Fruit fly (Drosophila melanogaster) whole organism, prepupa: Measurements from ENCODE around the gene lsn.
A peak's percentile ranks its signal among the peaks of the same experiment; 100 is the strongest.

Source experiments
- Blimp-1 ChIP-seq: fragments of 200-800 bp; sonication (Bioruptor generic); optimal IDR thresholded peaks from 3 replicates; lab custom pipeline; 2017; ENCODE audit warnings: missing biosample characterization, missing genetic modification characterization, mild to moderate bottlenecking, moderate library complexity, missing genetic modification reagents
- CG10631 ChIP-seq: fragments of 200-800 bp; sonication (Bioruptor generic); optimal IDR thresholded peaks from 2 replicates; lab custom pipeline; 2016; ENCODE audit warnings: missing biosample characterization, missing genetic modification characterization
- CG11294 ChIP-seq: fragments of 200-800 bp; sonication (Bioruptor generic); IDR thresholded peaks from 2 replicates; pipeline ENCODE4 v1.3.6; 2022; ENCODE audit warnings: missing biosample characterization, missing genetic modification characterization
- CG11902 ChIP-seq: fragments of 200-800 bp; sonication (Bioruptor generic); optimal IDR thresholded peaks from 3 replicates; lab custom pipeline; 2016; ENCODE audit warnings: missing biosample characterization, missing genetic modification characterization
- CG15336 ChIP-seq: fragments of 200-800 bp; sonication (Bioruptor generic); IDR thresholded peaks from 2 replicates; pipeline ENCODE4 v1.3.6; 2022; ENCODE audit warnings: missing biosample characterization, missing genetic modification characterization
- CG1621 ChIP-seq: fragments of 200-800 bp; sonication (Bioruptor generic); optimal IDR thresholded peaks from 3 replicates; lab custom pipeline; 2018; ENCODE audit warnings: missing biosample characterization, mild to moderate bottlenecking, missing genetic modification characterization
- CG16779 ChIP-seq: fragments of 200-800 bp; sonication (Bioruptor generic); optimal IDR thresholded peaks from 3 replicates; lab custom pipeline; 2017; ENCODE audit warnings: missing biosample characterization, mild to moderate bottlenecking, missing genetic modification characterization
- CG3032 ChIP-seq: fragments of 200-800 bp; optimal IDR thresholded peaks from 2 replicates; lab custom pipeline; 2019; ENCODE audit warnings: missing biosample characterization, mild to moderate bottlenecking, missing genetic modification characterization, moderate library complexity
- CG31627 ChIP-seq: fragments of 200-800 bp; sonication (Bioruptor generic); optimal IDR thresholded peaks from 3 replicates; lab custom pipeline; 2016; ENCODE audit warnings: missing biosample characterization, missing genetic modification characterization
- CG32006 ChIP-seq: fragments of 200-800 bp; sonication (Bioruptor generic); optimal IDR thresholded peaks from 3 replicates; lab custom pipeline; 2017; ENCODE audit warnings: missing biosample characterization, mild to moderate bottlenecking, missing genetic modification characterization
- CG34406 ChIP-seq: fragments of 200-800 bp; sonication (Bioruptor generic); optimal IDR thresholded peaks from 3 replicates; lab custom pipeline; 2016; ENCODE audit warnings: missing biosample characterization, missing genetic modification characterization
- CG3919 ChIP-seq: fragments of 200-800 bp; sonication (Bioruptor generic); optimal IDR thresholded peaks from 3 replicates; lab custom pipeline; 2016; ENCODE audit warnings: missing biosample characterization, missing genetic modification characterization
- CG4318 ChIP-seq: fragments of 200-800 bp; sonication (Bioruptor generic); optimal IDR thresholded peaks from 3 replicates; lab custom pipeline; 2017; ENCODE audit warnings: missing biosample characterization, mild to moderate bottlenecking, missing genetic modification characterization
- CG6808 ChIP-seq: fragments of 200-800 bp; sonication (Bioruptor generic); optimal IDR thresholded peaks from 3 replicates; lab custom pipeline; 2017; ENCODE audit warnings: missing biosample characterization, missing genetic modification characterization, mild to moderate bottlenecking, moderate library complexity, missing genetic modification reagents
- CG7368 ChIP-seq: fragments of 200-800 bp; sonication (Bioruptor generic); optimal IDR thresholded peaks from 3 replicates; lab custom pipeline; 2016; ENCODE audit warnings: missing biosample characterization, missing genetic modification characterization
- CG8119 ChIP-seq: fragments of 200-800 bp; sonication (Bioruptor generic); IDR thresholded peaks from 3 replicates; pipeline ENCODE4 v1.3.6; 2022; ENCODE audit warnings: missing biosample characterization, missing genetic modification characterization
- CG8632 ChIP-seq: fragments of 200-800 bp; sonication (Bioruptor generic); optimal IDR thresholded peaks from 3 replicates; lab custom pipeline; 2016; ENCODE audit warnings: missing biosample characterization, missing genetic modification characterization
- CG9139 ChIP-seq: fragments of 200-800 bp; sonication (Bioruptor generic); optimal IDR thresholded peaks from 3 replicates; lab custom pipeline; 2017; ENCODE audit warnings: missing biosample characterization, mild to moderate bottlenecking, missing genetic modification characterization
- Eip75B ChIP-seq: fragments of 200-800 bp; sonication (Bioruptor generic); optimal IDR thresholded peaks from 3 replicates; lab custom pipeline; 2016; ENCODE audit warnings: missing biosample characterization, missing genetic modification characterization
- Eip78C ChIP-seq: fragments of 200-800 bp; sonication (Bioruptor generic); peaks from one replicate; lab custom pipeline; 2016; ENCODE audit warnings: missing biosample characterization, missing genetic modification characterization
- Ets21C ChIP-seq: fragments of 200-800 bp; sonication (Bioruptor generic); optimal IDR thresholded peaks from 3 replicates; lab custom pipeline; 2016; ENCODE audit warnings: missing biosample characterization, missing genetic modification characterization
- Ets96B ChIP-seq: fragments of 200-800 bp; optimal IDR thresholded peaks from 2 replicates; lab custom pipeline; 2019; ENCODE audit warnings: missing biosample characterization, mild to moderate bottlenecking, missing genetic modification characterization, moderate library complexity
- Gug ChIP-seq: fragments of 200-800 bp; sonication (Bioruptor generic); IDR thresholded peaks from 2 replicates; pipeline ENCODE4 v1.3.6; 2022; ENCODE audit warnings: missing biosample characterization, missing genetic modification characterization
- Hr38 ChIP-seq: sonication (Bioruptor generic); optimal IDR thresholded peaks from 2 replicates; lab custom pipeline; 2016; ENCODE audit warnings: missing biosample characterization, missing genetic modification characterization
- Hr39 ChIP-seq: fragments of 200-800 bp; sonication (Bioruptor generic); optimal IDR thresholded peaks from 2 replicates; lab custom pipeline; 2016; ENCODE audit warnings: missing biosample characterization, missing genetic modification characterization
- Hr4 ChIP-seq: fragments of 200-800 bp; sonication (Bioruptor generic); optimal IDR thresholded peaks from 3 replicates; lab custom pipeline; 2016; ENCODE audit warnings: missing biosample characterization, missing genetic modification characterization
- Lpt ChIP-seq: fragments of 200-800 bp; sonication (Bioruptor generic); optimal IDR thresholded peaks from 3 replicates; lab custom pipeline; 2016; ENCODE audit warnings: missing biosample characterization, missing genetic modification characterization
- Met ChIP-seq: fragments of 200-800 bp; sonication (Bioruptor generic); optimal IDR thresholded peaks from 3 replicates; lab custom pipeline; 2016; ENCODE audit warnings: missing biosample characterization, missing genetic modification characterization
- OdsH ChIP-seq: fragments of 200-800 bp; sonication (Bioruptor generic); optimal IDR thresholded peaks from 3 replicates; lab custom pipeline; 2016; ENCODE audit warnings: missing biosample characterization, missing genetic modification characterization
- Sox14 ChIP-seq: fragments of 200-800 bp; sonication (Bioruptor generic); optimal IDR thresholded peaks from 3 replicates; lab custom pipeline; 2016; ENCODE audit warnings: missing biosample characterization, missing genetic modification characterization
- Sox15 ChIP-seq: fragments of 200-800 bp; sonication (Bioruptor generic); optimal IDR thresholded peaks from 3 replicates; lab custom pipeline; 2016; ENCODE audit warnings: missing biosample characterization, missing genetic modification characterization
- achi ChIP-seq: fragments of 200-800 bp; sonication (Bioruptor generic); optimal IDR thresholded peaks from 3 replicates; lab custom pipeline; 2016; ENCODE audit warnings: missing biosample characterization, missing genetic modification characterization
- cyc ChIP-seq: fragments of 200-800 bp; sonication (Bioruptor generic); optimal IDR thresholded peaks from 3 replicates; lab custom pipeline; 2016; ENCODE audit warnings: missing biosample characterization, missing genetic modification characterization
- dac ChIP-seq: fragments of 200-800 bp; sonication (Bioruptor generic); optimal IDR thresholded peaks from 2 replicates; lab custom pipeline; 2017; ENCODE audit warnings: missing biosample characterization, mild to moderate bottlenecking, missing genetic modification characterization
- dsx ChIP-seq: fragments of 200-800 bp; optimal IDR thresholded peaks from 3 replicates; lab custom pipeline; 2019; ENCODE audit warnings: missing biosample characterization, mild to moderate bottlenecking, missing genetic modification characterization, moderate library complexity; ENCODE audit not compliant: poor library complexity, severe bottlenecking
- eg ChIP-seq: fragments of 200-800 bp; sonication (Bioruptor generic); IDR thresholded peaks from 3 replicates; pipeline ENCODE4 v1.3.6; 2022; ENCODE audit warnings: missing biosample characterization, missing genetic modification characterization
- esn ChIP-seq: fragments of 200-800 bp; sonication (Bioruptor generic); optimal IDR thresholded peaks from 2 replicates; lab custom pipeline; 2016; ENCODE audit warnings: missing biosample characterization, mild to moderate bottlenecking, missing genetic modification characterization, moderate library complexity
- fd59A ChIP-seq: fragments of 200-800 bp; sonication (Bioruptor generic); optimal IDR thresholded peaks from 2 replicates; lab custom pipeline; 2017; ENCODE audit warnings: missing biosample characterization, mild to moderate bottlenecking, missing genetic modification characterization, missing genetic modification reagents
- fd85E ChIP-seq: fragments of 200-800 bp; sonication (Bioruptor generic); optimal IDR thresholded peaks from 3 replicates; lab custom pipeline; 2016; ENCODE audit warnings: missing biosample characterization, missing genetic modification characterization
- fkh ChIP-seq: fragments of 200-800 bp; sonication (Bioruptor generic); optimal IDR thresholded peaks from 3 replicates; lab custom pipeline; 2017; ENCODE audit warnings: missing biosample characterization, mild to moderate bottlenecking, missing genetic modification characterization, moderate library complexity
- net ChIP-seq: fragments of 200-800 bp; sonication (Bioruptor generic); optimal IDR thresholded peaks from 3 replicates; lab custom pipeline; 2016; ENCODE audit warnings: missing biosample characterization, missing genetic modification characterization
- pdm3 ChIP-seq: fragments of 200-800 bp; sonication (Bioruptor generic); optimal IDR thresholded peaks from 3 replicates; lab custom pipeline; 2016; ENCODE audit warnings: missing biosample characterization, missing genetic modification characterization
- salr ChIP-seq, 2 experiments: fragments of 200-800 bp; sonication (Bioruptor generic); optimal IDR thresholded peaks; 3 replicates each; lab custom pipeline; 2016 to 2018; ENCODE audit warnings: missing biosample characterization in 2 of 2, missing genetic modification characterization in 2 of 2, mild to moderate bottlenecking in 1 of 2
- spab ChIP-seq: fragments of 200-800 bp; sonication (Bioruptor generic); optimal IDR thresholded peaks from 2 replicates; lab custom pipeline; 2017; ENCODE audit warnings: missing biosample characterization, mild to moderate bottlenecking, missing genetic modification characterization, missing genetic modification reagents
- ss ChIP-seq, 2 experiments: fragments of 200-800 bp; sonication (Bioruptor generic); optimal IDR thresholded peaks; 2 replicates in 1 of 2; 3 replicates in 1 of 2; lab custom pipeline; 2017 to 2018; ENCODE audit warnings: mild to moderate bottlenecking in 2 of 2, missing biosample characterization in 2 of 2, missing genetic modification characterization in 2 of 2, moderate library complexity in 1 of 2
- topi ChIP-seq: fragments of 200-800 bp; sonication (Bioruptor generic); optimal IDR thresholded peaks from 3 replicates; lab custom pipeline; 2016; ENCODE audit warnings: missing biosample characterization, missing genetic modification characterization
- vri ChIP-seq: fragments of 200-800 bp; sonication (Bioruptor generic); optimal IDR thresholded peaks from 3 replicates; lab custom pipeline; 2016; ENCODE audit warnings: missing biosample characterization, mild to moderate bottlenecking, missing genetic modification characterization

lsn gene

dm6 chr3R:21838505-21838956 lies 26.4 kb upstream of the lsn start (continued):
- peak; percentile 90 for TF ChIP-seq net (GFP tag; lab: Kevin White, UChicago)
- peak; percentile 88 for TF ChIP-seq CG10631 (GFP tag; lab: Kevin White, UChicago)
- TF ChIP-seq pdm3 (GFP tag; lab: Kevin White, UChicago) = peak; percentile 90
- peak; percentile 55 for TF ChIP-seq CG7368 (GFP tag; lab: Kevin White, UChicago)
- TF ChIP-seq Lpt (GFP tag; lab: Kevin White, UChicago) = peak; percentile 10
- peak; percentile 83 for TF ChIP-seq Ets21C (GFP tag; lab: Kevin White, UChicago)
- peak; percentile 93 for TF ChIP-seq Eip75B (GFP tag; lab: Kevin White, UChicago)
- TF ChIP-seq CG4318 (GFP tag; lab: Kevin White, UChicago) = peak; percentile 89
- peak; percentile 91 for TF ChIP-seq OdsH (GFP tag; lab: Kevin White, UChicago)
- peak; percentile 61 for TF ChIP-seq vri (GFP tag; lab: Kevin White, UChicago)
- peak; percentile 95 for TF ChIP-seq esn
- TF ChIP-seq Sox14 (GFP tag; lab: Kevin White, UChicago) = peak; percentile 95
- peak; percentile 87 for TF ChIP-seq CG3032 (tag; lab: Kevin White, UChicago)
- TF ChIP-seq cyc = peak; percentile 82
- peak; percentile 48 for TF ChIP-seq CG11294
- TF ChIP-seq CG34406 (GFP tag; lab: Kevin White, UChicago) = peak; percentile 84
- 0 out of 2 replicates have a peak, but pooled peaks have one; percentile 56 for TF ChIP-seq Gug (GFP tag; lab: Robert Waterston, UW)

- TF ChIP-seq dac (GFP tag; lab: Kevin White, UChicago) = no peak
- peak; percentile 91 for TF ChIP-seq CG3032 (tag; lab: Kevin White, UChicago)
- peak; percentile 64 for TF ChIP-seq esn
- peak; percentile 82 for TF ChIP-seq achi (GFP tag; lab: Kevin White, UChicago)
- TF ChIP-seq Eip75B (GFP tag; lab: Kevin White, UChicago) = peak; percentile 18
- TF ChIP-seq CG8119 (GFP tag; lab: Robert Waterston, UW) = peak; percentile 80; the same call in 2 of the 3 replicates
- no peak for TF ChIP-seq CG11902
- no peak for TF ChIP-seq Hr39
- peak; percentile 35 for TF ChIP-seq pdm3 (GFP tag; lab: Kevin White, UChicago)
- no peak for TF ChIP-seq Hr38
- peak; percentile 90 for TF ChIP-seq Eip78C (GFP tag; lab: Kevin White, UChicago)
- peak; percentile 24 for TF ChIP-seq Met
- TF ChIP-seq fd85E (GFP tag; lab: Kevin White, UChicago) = no peak
- TF ChIP-seq CG32006 (GFP tag; lab: Kevin White, UChicago) = peak; percentile 79
- TF ChIP-seq Ets96B = peak; percentile 91
- no peak for TF ChIP-seq Gug (GFP tag; lab: Robert Waterston, UW)
- peak; percentile 69 for TF ChIP-seq CG9139 (GFP tag; lab: Kevin White, UChicago)
- peak; percentile 45 for TF ChIP-seq topi (GFP tag; lab: Kevin White, UChicago)
- TF ChIP-seq CG16779 (tag; lab: Kevin White, UChicago) = peak; percentile 35
- TF ChIP-seq CG10631 (GFP tag; lab: Kevin White, UChicago) = peak; percentile 80
- peak; percentile 75 to 88 for TF ChIP-seq ss (GFP tag; optimal IDR thresholded peaks at IDR 0.05; lab: Kevin White, UChicago)
- peak; percentile 12 for TF ChIP-seq Blimp-1 (GFP tag; lab: Kevin White, UChicago)
- peak; percentile 21 for TF ChIP-seq Hr4 (GFP tag; lab: Kevin White, UChicago)
- no peak for TF ChIP-seq Sox15 (GFP tag; lab: Kevin White, UChicago)
- peak; percentile 91 for TF ChIP-seq dsx (GFP tag; lab: Kevin White, UChicago)
- TF ChIP-seq Sox14 (GFP tag; lab: Kevin White, UChicago) = no peak
- TF ChIP-seq salr (GFP tag; optimal IDR thresholded peaks at IDR 0.05; lab: Kevin White, UChicago) = peak; percentile 42 to 78
- peak; percentile 87 for TF ChIP-seq CG8632
- TF ChIP-seq net (GFP tag; lab: Kevin White, UChicago) = peak; percentile 60
- peak; percentile 77 for TF ChIP-seq spab (GFP tag; lab: Kevin White, UChicago)
- TF ChIP-seq Lpt (GFP tag; lab: Kevin White, UChicago) = peak; percentile 26
- no peak for TF ChIP-seq cyc
- TF ChIP-seq OdsH (GFP tag; lab: Kevin White, UChicago) = peak; percentile 69
- TF ChIP-seq fkh (GFP tag; lab: Kevin White, UChicago) = no peak
- peak; percentile 17 for TF ChIP-seq fd59A
- TF ChIP-seq CG3919 (GFP tag; lab: Kevin White, UChicago) = peak; percentile 68
- peak; percentile 23 for TF ChIP-seq CG31627 (GFP tag; lab: Kevin White, UChicago)
- TF ChIP-seq CG6808 = peak; percentile 79
- TF ChIP-seq CG1621 (tag; lab: Kevin White, UChicago) = peak; percentile 10
- peak; percentile 79 for TF ChIP-seq CG15336 (GFP tag; lab: Robert Waterston, UW)
- TF ChIP-seq CG7368 (GFP tag; lab: Kevin White, UChicago) = peak; percentile 19
- TF ChIP-seq eg (GFP tag; lab: Robert Waterston, UW) = 0 out of 3 replicates have a peak, but pooled peaks have one; percentile 50
Observed at dm6 chr3R:21839636-21840035, 25.3 kb upstream of the lsn start.
